Worm (Caenorhabditis elegans) whole organism, L4/young adult: ENCODE measurements around the gene W04G3.10.

Experiments
- W03F9.2 ChIP-seq: fragments of 150-350 bp; optimal IDR thresholded peaks from 2 replicates; lab custom pipeline; 2014; ENCODE audit warnings: missing biosample characterization, missing genetic modification characterization
- dao-5 ChIP-seq: sonication (generic microtip); optimal IDR thresholded peaks from 2 replicates; lab custom pipeline; 2016; ENCODE audit warnings: missing genotype, missing genetic modification characterization, moderate library complexity, missing compliant biosample characterization
- him-1 ChIP-seq: sonication (generic microtip); optimal IDR thresholded peaks from 2 replicates; lab custom pipeline; 2016; ENCODE audit warnings: missing genotype, missing genetic modification reagents, missing genetic modification characterization, missing compliant biosample characterization

- TF ChIP-seq W03F9.2 (tag; lab: Kevin White, UChicago): peak; percentile 54
- peak; percentile 97 for TF ChIP-seq him-1 (tag; lab: Kevin White, UChicago)
- TF ChIP-seq dao-5 (tag; lab: Kevin White, UChicago): peak; percentile 1
Measured at ce11 chrX:11031047-11031695, 46.9 kb downstream of the W04G3.10 start.
